Fruit fly (Drosophila melanogaster): ENCODE data around the gene jar.
A peak's percentile ranks its signal among the peaks of the same experiment; 100 is the strongest.

jar gene

dm6 chr3R:24226744-24227143 is 44.3 kb downstream of the jar start, which contains the start of the genes Spps and CG13609 (continued):
- TF ChIP-seq CG33557 (GFP tag; optimal IDR thresholded peaks at IDR 0.05) (peak; percentile 46), CG16813 (GFP tag; IDR thresholded peaks at IDR 0.05; ENCODE audit: partially characterized antibody) (peak; percentile 95), CG10267 (tag; optimal IDR thresholded peaks at IDR 0.05) (peak; percentile 40), ind (GFP tag; optimal IDR thresholded peaks at IDR 0.05) (no peak), maf-S (GFP tag; optimal IDR thresholded peaks at IDR 0.05) (no peak), dm (GFP tag; optimal IDR thresholded peaks at IDR 0.05) (peak; percentile 14), CG1603 (tag; optimal IDR thresholded peaks at IDR 0.05) (peak; percentile 85), CG6791 (GFP tag; IDR thresholded peaks at IDR 0.05; ENCODE audit: partially characterized antibody) (peak; percentile 95), CG2129 (GFP tag; IDR thresholded peaks at IDR 0.05; ENCODE audit: partially characterized antibody) (peak; percentile 72), CG42726 (GFP tag; IDR thresholded peaks at IDR 0.05; ENCODE audit: partially characterized antibody) (peak; percentile 92), Drgx (GFP tag; IDR thresholded peaks at IDR 0.05) (no peak), CG3281 (GFP tag; optimal IDR thresholded peaks at IDR 0.05) (peak; percentile 3), CG1024 (GFP tag; IDR thresholded peaks at IDR 0.05) (no peak), CG15011 (GFP tag; optimal IDR thresholded peaks at IDR 0.05) (no peak), dpn (GFP tag; optimal IDR thresholded peaks at IDR 0.05) (peak in 1 of 2 experiments; percentile 38), wdn (GFP tag; IDR thresholded peaks at IDR 0.05) (no peak), CG7271 (tag; optimal IDR thresholded peaks at IDR 0.05) (no peak), ftz-f1 (GFP tag; optimal IDR thresholded peaks at IDR 0.05) (peak; percentile 26), stwl (tag; optimal IDR thresholded peaks at IDR 0.05) (peak; percentile 88), CG17829 (tag; optimal IDR thresholded peaks at IDR 0.05) (peak; percentile 55), gfzf (GFP tag; optimal IDR thresholded peaks at IDR 0.05) (peak; percentile 55), CG18599 (GFP tag; optimal IDR thresholded peaks at IDR 0.05) (no peak), CG13624 (GFP tag; optimal IDR thresholded peaks at IDR 0.05) (peak; percentile 65), so (GFP tag; IDR thresholded peaks at IDR 0.05) (no peak), CG7745 (tag; optimal IDR thresholded peaks at IDR 0.05) (no peak), fu2 (GFP tag; optimal IDR thresholded peaks at IDR 0.05) (no peak), Taf1 (GFP tag; IDR thresholded peaks at IDR 0.05) (no peak), Hmx (GFP tag; optimal IDR thresholded peaks at IDR 0.05) (no peak), Bgb (GFP tag; IDR thresholded peaks at IDR 0.05; ENCODE audit: partially characterized antibody) (peak; percentile 99), CG17186 (GFP tag; optimal IDR thresholded peaks at IDR 0.05) (peak; percentile 67), E2f2 (GFP tag; IDR thresholded peaks at IDR 0.05) (peak; percentile 72), CG8944 (GFP tag; optimal IDR thresholded peaks at IDR 0.05) (no peak), CG31441 (GFP tag; IDR thresholded peaks at IDR 0.05) (no peak), CG11247 (GFP tag; IDR thresholded peaks at IDR 0.05) (no peak), CG11085 (GFP tag; IDR thresholded peaks at IDR 0.05) (no peak), Blimp-1 (GFP tag; optimal IDR thresholded peaks at IDR 0.05) (peak; percentile 97), CG7987 (GFP tag; optimal IDR thresholded peaks at IDR 0.05) (peak; percentile 17), CG9932 (GFP tag; IDR thresholded peaks at IDR 0.05) (peak; percentile 53; the same call in 1 of the 2 replicates), phol (tag; optimal IDR thresholded peaks at IDR 0.05) (peak; percentile 65), Dip3 (GFP tag; optimal IDR thresholded peaks at IDR 0.05) (no peak), CG3065 (GFP tag; optimal IDR thresholded peaks at IDR 0.05) (no peak), zf30C (GFP tag; optimal IDR thresholded peaks at IDR 0.05) (peak; percentile 7), CG6813 (GFP tag; optimal IDR thresholded peaks at IDR 0.05) (no peak), GATAe (GFP tag; conservative IDR thresholded peaks at IDR 0.05) (peak; percentile 12; the same call in 1 of the 2 replicates), CG14710 (tag; optimal IDR thresholded peaks at IDR 0.05) (peak; percentile 37), zfh1 (GFP tag; IDR thresholded peaks at IDR 0.05) (peak; percentile 50; the same call in 1 of the 3 replicates), sug (tag; optimal IDR thresholded peaks at IDR 0.05) (peak; percentile 25), CG13287 (GFP tag; IDR thresholded peaks at IDR 0.05; ENCODE audit: partially characterized antibody) (peak; percentile 96), CG17385 (GFP tag; optimal IDR thresholded peaks at IDR 0.05) (peak; percentile 100), CG2116 (GFP tag; optimal IDR thresholded peaks at IDR 0.05) (peak; percentile 99)

Measured in whole organism, embryonic.